Fruit fly (Drosophila melanogaster): Measurements from ENCODE around the gene Cp19.

The Cp19 gene

dm6 chr3L:8765969-8766538 is 36.4 kb downstream of the Cp19 start (continued):
- TF ChIP-seq vnd (GFP tag; IDR thresholded peaks at IDR 0.05; ENCODE audit: partially characterized antibody) (peak; percentile 75), CG11398 (GFP tag; optimal IDR thresholded peaks at IDR 0.05) (peak; percentile 95), luna (GFP tag; optimal IDR thresholded peaks at IDR 0.05) (peak; percentile 70), gfzf (GFP tag; optimal IDR thresholded peaks at IDR 0.05) (peak; percentile 27), ssp (GFP tag; IDR thresholded peaks at IDR 0.05) (peak; percentile 93), CG15073 (GFP tag; optimal IDR thresholded peaks at IDR 0.05) (peak; percentile 90), ro (GFP tag; IDR thresholded peaks at IDR 0.05) (peak; percentile 95), CG15514 (GFP tag; optimal IDR thresholded peaks at IDR 0.05) (peak; percentile 87), ap (GFP tag; IDR thresholded peaks at IDR 0.05) (peak; percentile 95), CG17802 (tag; optimal IDR thresholded peaks at IDR 0.05) (peak; percentile 78), wdn (GFP tag; IDR thresholded peaks at IDR 0.05) (peak; percentile 95), Dp (GFP tag; optimal IDR thresholded peaks at IDR 0.05) (peak; percentile 30), chinmo (GFP tag; IDR thresholded peaks at IDR 0.05; ENCODE audit: partially characterized antibody) (peak; percentile 95; the same call in 3 of the 4 replicates), hb (GFP tag; IDR thresholded peaks at IDR 0.05; ENCODE audit: partially characterized antibody) (peak; percentile 59; the same call in 1 of the 3 replicates), fd102C (GFP tag; optimal IDR thresholded peaks at IDR 0.05) (peak; percentile 86), E2f1 (GFP tag; IDR thresholded peaks at IDR 0.05) (peak; percentile 97), CG34422 (GFP tag; IDR thresholded peaks at IDR 0.05) (peak; percentile 97), CG4360 (GFP tag; IDR thresholded peaks at IDR 0.05) (peak; percentile 64), vfl (GFP tag; optimal IDR thresholded peaks at IDR 0.05) (peak; percentile 97), grn (GFP tag; optimal IDR thresholded peaks at IDR 0.05) (peak; percentile 71), shn (GFP tag; optimal IDR thresholded peaks at IDR 0.05) (peak; percentile 98), CG10274 (GFP tag; optimal IDR thresholded peaks at IDR 0.05) (peak; percentile 91), nmo (GFP tag; optimal IDR thresholded peaks at IDR 0.05) (peak; percentile 100), sens (GFP tag) (peak; percentile 100), mam (GFP tag; optimal IDR thresholded peaks at IDR 0.05) (peak; percentile 91), CG1792 (GFP tag; optimal IDR thresholded peaks at IDR 0.05) (peak; percentile 93), sob (GFP tag; IDR thresholded peaks at IDR 0.05) (peak; percentile 98), CG9876 (GFP tag; optimal IDR thresholded peaks at IDR 0.05) (peak; percentile 95), CG9437 (GFP tag; optimal IDR thresholded peaks at IDR 0.05) (peak; percentile 100), abd-A (tag; optimal IDR thresholded peaks at IDR 0.05) (peak; percentile 73), Kr (GFP tag; optimal IDR thresholded peaks at IDR 0.05) (peak; percentile 74), repo (GFP tag; optimal IDR thresholded peaks at IDR 0.05) (peak; percentile 95), CG6689 (GFP tag; IDR thresholded peaks at IDR 0.05) (peak; percentile 99), MTF-1 (GFP tag; optimal IDR thresholded peaks at IDR 0.05; ENCODE audit: borderline replicate concordance) (peak; percentile 88), pan (optimal IDR thresholded peaks at IDR 0.05) (no peak), pan (GFP tag; optimal IDR thresholded peaks at IDR 0.05 in 1 of 2, IDR thresholded peaks at IDR 0.05 in 1 of 2) (peak in 1 of 2 experiments; percentile 99), ind (GFP tag; optimal IDR thresholded peaks at IDR 0.05) (peak; percentile 98), ash1 (GFP tag; optimal IDR thresholded peaks at IDR 0.05) (no peak), caup (GFP tag; optimal IDR thresholded peaks at IDR 0.05; ENCODE audit: severe bottlenecking) (peak; percentile 97), D19A (tag; optimal IDR thresholded peaks at IDR 0.05) (peak; percentile 91), corto (GFP tag; optimal IDR thresholded peaks at IDR 0.05) (peak; percentile 76), NFAT (GFP tag; IDR thresholded peaks at IDR 0.05) (peak; percentile 94), CG8478 (optimal IDR thresholded peaks at IDR 0.05) (no peak), CG4282 (GFP tag; optimal IDR thresholded peaks at IDR 0.05) (peak; percentile 97), CG13775 (GFP tag; optimal IDR thresholded peaks at IDR 0.05) (peak; percentile 99), CG5180 (GFP tag; optimal IDR thresholded peaks at IDR 0.05) (peak; percentile 90), Sry-β (GFP tag; optimal IDR thresholded peaks at IDR 0.05) (peak; percentile 71), kay (GFP tag; optimal IDR thresholded peaks at IDR 0.05) (peak; percentile 92), Nf-YC (tag; optimal IDR thresholded peaks at IDR 0.05) (peak; percentile 91), CG4328 (GFP tag; optimal IDR thresholded peaks at IDR 0.05) (peak; percentile 96)
